Fruit fly (Drosophila melanogaster): ENCODE measurements around the gene CG42718.

DNA sequence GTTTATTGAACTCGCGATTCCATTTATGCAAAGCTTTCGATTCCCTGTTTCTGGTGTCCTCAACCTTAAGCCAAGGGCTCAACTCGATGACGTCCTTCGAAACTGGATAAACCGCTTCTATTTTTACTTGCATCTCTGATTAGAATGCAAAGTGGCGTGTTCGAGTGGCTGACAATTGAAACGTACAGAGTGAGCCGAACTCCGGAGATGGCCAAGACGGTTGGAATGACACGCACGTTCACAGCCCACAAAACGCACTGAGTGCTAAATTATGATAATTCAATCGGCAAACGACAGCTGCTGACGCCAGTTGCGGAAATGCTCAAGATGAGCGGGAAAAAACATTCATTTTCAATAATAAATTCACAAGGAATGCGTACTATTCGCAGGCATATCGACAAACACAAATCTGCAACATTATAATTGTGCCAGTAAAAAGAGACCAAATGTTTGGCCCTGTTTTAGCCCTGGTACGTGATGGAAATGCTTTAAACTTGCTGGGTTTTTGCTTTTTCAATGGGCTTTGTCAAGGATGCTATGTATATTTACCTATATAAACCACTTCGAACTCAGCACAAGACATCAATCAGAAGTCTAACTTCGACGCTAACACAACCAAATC is 48.6 kb downstream of the CG42718 start, which contains the start of gene CG13066:
- no peak for TF ChIP-seq CG8632 (GFP tag; optimal IDR thresholded peaks at IDR 0.05)
- TF ChIP-seq CG6792 (GFP tag; optimal IDR thresholded peaks at IDR 0.05): no peak
- TF ChIP-seq Met (GFP tag; optimal IDR thresholded peaks at IDR 0.05): no peak
- TF ChIP-seq CG6276 (GFP tag; optimal IDR thresholded peaks at IDR 0.05): no peak
- no peak for TF ChIP-seq achi (GFP tag; optimal IDR thresholded peaks at IDR 0.05)
- TF ChIP-seq Blimp-1 (GFP tag; optimal IDR thresholded peaks at IDR 0.05): no peak
- no peak for TF ChIP-seq CG32006 (GFP tag; optimal IDR thresholded peaks at IDR 0.05)
- no peak for TF ChIP-seq Hr4 (GFP tag; optimal IDR thresholded peaks at IDR 0.05)
- no peak for TF ChIP-seq CG34406 (GFP tag; optimal IDR thresholded peaks at IDR 0.05)

Data from whole organism, prepupa.